Worm (Caenorhabditis elegans): Measurements from ENCODE around the gene clec-263.

The clec-263 gene

DNA sequence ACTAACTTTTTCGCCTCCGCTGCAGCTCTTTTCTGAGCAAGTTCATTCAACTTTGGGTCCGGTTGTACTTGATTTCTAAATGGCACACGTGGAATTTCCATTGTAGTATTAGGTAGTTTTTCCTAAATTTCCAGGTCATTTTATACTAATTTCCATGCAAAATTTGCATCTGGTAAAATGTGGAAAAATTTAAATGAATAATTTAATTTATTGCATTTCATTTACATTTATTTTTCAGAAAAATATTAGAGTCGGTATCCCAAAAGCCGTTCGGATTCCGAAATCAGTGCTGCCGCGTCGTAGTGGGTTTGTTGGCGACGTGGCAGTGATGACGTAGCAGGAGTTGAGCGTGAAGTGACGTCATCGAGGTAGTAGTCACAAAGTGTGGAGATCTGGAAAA lies 27.4 kb upstream of the clec-263 start, which contains the start of gene Y38H6C.18:
Y38H6C.18 (minus strand) TSS at position 101 of the 400 bp plus-strand sequence.
- no peak for TF ChIP-seq tbx-7 (tag; optimal IDR thresholded peaks at IDR 0.05)
- TF ChIP-seq unc-55 (GFP tag; optimal IDR thresholded peaks at IDR 0.05), result no peak
- TF ChIP-seq sox-2 (GFP tag; IDR thresholded peaks at IDR 0.05), result no peak
- no peak for TF ChIP-seq pat-9 (tag; optimal IDR thresholded peaks at IDR 0.05)
- no peak for TF ChIP-seq elt-2 (tag; optimal IDR thresholded peaks at IDR 0.05)
- no peak for TF ChIP-seq nfya-1 (tag; optimal IDR thresholded peaks at IDR 0.05)
- TF ChIP-seq F13H6.1 (tag; optimal IDR thresholded peaks at IDR 0.05), result no peak
- no peak for TF ChIP-seq gmeb-2 (tag; optimal IDR thresholded peaks at IDR 0.05)
- no peak for TF ChIP-seq C08G9.2 (tag; optimal IDR thresholded peaks at IDR 0.05)
- TF ChIP-seq syd-9 (tag; optimal IDR thresholded peaks at IDR 0.05), result no peak
- no peak for TF ChIP-seq ahr-1 (tag; optimal IDR thresholded peaks at IDR 0.05)
- TF ChIP-seq ref-2 (tag; optimal IDR thresholded peaks at IDR 0.05), result no peak

DNA sequence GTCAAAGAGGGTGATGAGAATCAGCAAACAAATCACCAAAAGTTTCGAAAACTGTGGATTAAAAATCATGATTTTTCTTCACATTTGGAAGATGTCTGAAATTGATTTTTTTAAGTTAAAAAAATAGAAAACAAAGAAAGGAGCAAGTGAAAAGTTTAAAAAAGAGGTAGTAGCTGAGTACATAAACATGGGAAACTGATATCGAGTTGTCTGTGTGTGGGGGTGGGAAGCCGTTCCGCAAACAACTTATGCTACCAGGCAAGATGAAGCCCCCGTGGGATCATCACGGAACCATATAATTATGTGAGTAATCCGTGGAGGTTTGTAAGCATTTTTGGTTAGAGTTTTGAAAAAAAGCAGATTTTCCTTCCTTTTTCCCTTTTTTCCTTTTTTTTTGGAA lies 23.3 kb upstream of the clec-263 start, which contains the start of gene Y38H6C.20:
Y38H6C.20 (minus strand) TSS at position 101 of the 400 bp plus-strand sequence.
- TF ChIP-seq fax-1 (tag; optimal IDR thresholded peaks at IDR 0.05) (no peak), fkh-6 (tag; optimal IDR thresholded peaks at IDR 0.05) (no peak), ceh-18 (tag; optimal IDR thresholded peaks at IDR 0.05) (no peak), nhr-232 (tag; optimal IDR thresholded peaks at IDR 0.05) (no peak), ceh-30 (tag; optimal IDR thresholded peaks at IDR 0.05) (no peak), dve-1 (tag; optimal IDR thresholded peaks at IDR 0.05) (no peak), syd-9 (tag; optimal IDR thresholded peaks at IDR 0.05) (no peak), ceh-31 (tag; optimal IDR thresholded peaks at IDR 0.05) (no peak), unc-3 (GFP tag; conservative IDR thresholded peaks at IDR 0.05) (no peak), unc-3 (tag; optimal IDR thresholded peaks at IDR 0.05) (no peak), lim-6 (tag; optimal IDR thresholded peaks at IDR 0.05) (no peak), ama-1 (optimal IDR thresholded peaks at IDR 0.05) (no peak), pag-3 (tag; optimal IDR thresholded peaks at IDR 0.05; ENCODE audit: borderline replicate concordance) (no peak)

DNA sequence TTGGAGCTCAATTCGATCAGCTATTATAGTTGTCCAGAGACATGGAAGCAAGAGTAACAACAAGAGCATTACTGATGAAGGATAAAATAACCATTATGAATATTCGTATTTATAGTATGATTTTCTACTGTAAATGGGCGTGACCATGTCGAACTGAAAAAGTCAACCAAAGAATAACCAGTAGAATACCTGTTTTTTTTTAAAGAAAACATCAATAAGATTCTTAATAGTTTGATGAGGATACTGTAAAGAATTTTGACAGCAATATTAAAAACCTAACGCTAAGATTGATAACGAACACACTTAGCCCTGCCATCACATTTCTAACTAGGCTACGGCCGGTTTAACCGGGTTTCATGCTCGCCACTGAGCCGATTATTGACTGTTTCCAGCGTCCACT lies 21.4 kb upstream of the clec-263 start, which contains the start of gene vmo-1:
vmo-1 (minus strand) TSS at position 101 of the 400 bp plus-strand sequence.
- TF ChIP-seq K02D7.2 (tag; optimal IDR thresholded peaks at IDR 0.05), result no peak

DNA sequence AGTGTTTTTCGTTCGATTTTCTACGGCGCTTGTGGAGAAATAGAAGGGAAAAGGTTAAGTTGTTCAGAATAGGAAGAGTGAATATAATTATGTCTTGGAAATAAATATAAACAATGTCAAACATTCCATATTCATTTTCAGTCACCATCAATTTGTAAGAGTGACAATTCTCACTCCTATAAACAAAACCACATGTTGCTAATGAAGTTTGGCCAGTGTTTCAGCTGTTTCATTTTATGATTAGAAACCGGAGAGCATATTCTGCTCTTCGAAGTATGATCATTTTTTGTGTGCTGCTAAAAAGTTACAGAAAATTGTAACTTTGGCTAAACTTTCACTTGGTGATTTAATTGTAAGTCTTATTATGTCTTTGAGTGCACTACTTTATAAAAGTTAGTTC lies 19.3 kb upstream of the clec-263 start, which contains the start of gene Y38H6C.21:
Y38H6C.21 (minus strand) TSS at position 148 of the 400 bp plus-strand sequence.
- TF ChIP-seq fkh-10 (GFP tag; optimal IDR thresholded peaks at IDR 0.05), result no peak
- no peak for TF ChIP-seq ceh-24 (tag; optimal IDR thresholded peaks at IDR 0.05)
- no peak for TF ChIP-seq ahr-1 (tag; optimal IDR thresholded peaks at IDR 0.05)
- no peak for TF ChIP-seq che-1 (tag; optimal IDR thresholded peaks at IDR 0.05)
- no peak for TF ChIP-seq ceh-45 (GFP tag; IDR thresholded peaks at IDR 0.05)
- TF ChIP-seq pha-4 (tag; optimal IDR thresholded peaks at IDR 0.05), result no peak
- TF ChIP-seq ets-4 (tag; optimal IDR thresholded peaks at IDR 0.05), result no peak
- TF ChIP-seq hlh-13 (GFP tag; optimal IDR thresholded peaks at IDR 0.05), result no peak
- TF ChIP-seq ttx-3 (tag; optimal IDR thresholded peaks at IDR 0.05), result no peak

DNA sequence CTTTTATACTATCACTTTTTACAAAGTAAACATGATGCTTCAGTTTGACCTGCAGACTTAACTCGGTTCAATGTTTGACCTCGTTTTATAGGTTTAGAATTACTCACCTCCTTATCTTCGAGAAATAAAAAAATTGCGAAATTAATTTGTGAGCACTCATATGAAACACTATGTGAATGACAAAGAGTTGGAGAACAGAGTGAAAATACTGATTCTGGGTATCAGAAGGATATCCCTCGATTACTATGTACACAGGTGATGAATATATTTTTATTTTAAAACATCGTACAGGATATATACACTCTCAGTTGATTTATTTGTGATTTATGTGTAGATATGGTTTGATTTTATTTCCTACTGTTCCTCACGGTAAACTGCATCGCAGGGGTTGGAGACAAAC lies 18.2 kb upstream of the clec-263 start, which contains the start of gene Y38H6C.23:
Y38H6C.23 (minus strand) TSS at position 101 of the 400 bp plus-strand sequence.
- TF ChIP-seq nhr-232 (tag; optimal IDR thresholded peaks at IDR 0.05) (no peak), sdc-2 (tag; optimal IDR thresholded peaks at IDR 0.05) (no peak), lim-6 (tag; optimal IDR thresholded peaks at IDR 0.05) (no peak), ceh-24 (tag; optimal IDR thresholded peaks at IDR 0.05) (no peak), sox-2 (GFP tag; IDR thresholded peaks at IDR 0.05) (no peak), F13H6.1 (tag; optimal IDR thresholded peaks at IDR 0.05) (no peak), sox-4 (tag; optimal IDR thresholded peaks at IDR 0.05) (no peak), ceh-19 (GFP tag; optimal IDR thresholded peaks at IDR 0.05) (no peak), ceh-14 (tag; optimal IDR thresholded peaks at IDR 0.05) (no peak), hlh-30 (tag; optimal IDR thresholded peaks at IDR 0.05; ENCODE audit: insufficient read depth) (no peak), eyg-1 (tag; optimal IDR thresholded peaks at IDR 0.05) (no peak), fax-1 (tag; optimal IDR thresholded peaks at IDR 0.05) (no peak), pax-1 (tag; optimal IDR thresholded peaks at IDR 0.05) (no peak), ceh-22 (tag; optimal IDR thresholded peaks at IDR 0.05) (no peak), zip-5 (tag; optimal IDR thresholded peaks at IDR 0.05) (no peak), ref-2 (tag; optimal IDR thresholded peaks at IDR 0.05) (no peak), unc-3 (GFP tag; conservative IDR thresholded peaks at IDR 0.05) (no peak), unc-3 (tag; optimal IDR thresholded peaks at IDR 0.05) (no peak), nfya-1 (tag; optimal IDR thresholded peaks at IDR 0.05) (no peak)

All from whole organism, late embryonic.